Worm (Caenorhabditis elegans) whole organism, midembryonic: ENCODE data around the gene trp-2.

Experiments used
- cog-1 ChIP-seq: sonication (generic microtip); optimal IDR thresholded peaks from 2 replicates; lab custom pipeline; 2016; ENCODE audit warnings: missing genetic modification characterization, missing compliant biosample characterization
- flt-1 ChIP-seq: fragments of 200-800 bp; sonication (Bioruptor generic); IDR thresholded peaks from 2 replicates; pipeline ENCODE4 v1.3.6; 2022; ENCODE audit warnings: missing genetic modification characterization, missing compliant biosample characterization
- med-1 ChIP-seq: sonication (generic microtip); optimal IDR thresholded peaks from 2 replicates; lab custom pipeline; 2017; ENCODE audit warnings: missing genetic modification characterization, mild to moderate bottlenecking, missing compliant biosample characterization, antibody characterized with exemption, missing genetic modification reagents; ENCODE audit not compliant: insufficient read depth
- ref-1 ChIP-seq: fragments of 200-800 bp; sonication (Bioruptor generic); conservative IDR thresholded peaks from 2 replicates; pipeline ENCODE4 v1.3.6; 2022; ENCODE audit warnings: missing genetic modification reagents, missing genetic modification characterization, missing compliant biosample characterization
- ztf-23 ChIP-seq: fragments of 200-800 bp; sonication (Bioruptor generic); IDR thresholded peaks from 2 replicates; pipeline ENCODE4 v1.3.6; 2022; ENCODE audit warnings: missing genetic modification reagents, missing genetic modification characterization, missing compliant biosample characterization

- TF ChIP-seq ztf-23: no peak
- no peak for TF ChIP-seq med-1 (GFP tag; lab: Kevin White, UChicago)
- TF ChIP-seq cog-1: no peak
- TF ChIP-seq flt-1 (GFP tag; lab: Robert Waterston, UW): no peak
- no peak for TF ChIP-seq ref-1 (GFP tag; lab: Robert Waterston, UW)
Observed at ce11 chrIII:1034853-1035252, 43.2 kb downstream of the trp-2 start.
